Fruit fly (Drosophila melanogaster): ENCODE results near the gene CG32988.

DNA sequence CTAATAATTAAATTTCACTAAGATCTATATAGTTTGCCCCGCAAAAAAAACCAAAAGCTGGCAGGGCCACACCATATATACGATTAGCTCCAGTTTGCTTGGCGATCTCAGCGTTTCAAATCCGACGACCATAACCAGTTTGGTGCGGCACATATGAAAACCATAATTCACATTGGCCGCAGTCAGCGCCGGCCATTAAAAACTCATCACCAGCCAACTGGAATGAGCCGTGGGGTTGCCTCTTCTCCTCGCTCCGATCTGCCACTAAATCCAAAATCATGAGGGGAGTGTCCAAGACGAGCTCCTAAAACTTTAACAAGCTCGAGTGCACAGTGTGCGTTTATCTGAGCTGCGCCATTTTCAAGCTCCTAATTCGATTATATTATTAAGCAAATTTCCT lies 47.3 kb upstream of the CG32988 start:
- TF ChIP-seq CG11617 (GFP tag; optimal IDR thresholded peaks at IDR 0.05) (no peak), CG12768 (GFP tag; optimal IDR thresholded peaks at IDR 0.05) (no peak), CG1620 (GFP tag; optimal IDR thresholded peaks at IDR 0.05) (no peak), Hr96 (GFP tag; optimal IDR thresholded peaks at IDR 0.05) (no peak), Mnt (GFP tag; optimal IDR thresholded peaks at IDR 0.05) (no peak)

All from whole organism, adult.